ENCODE assay signal across 4 fruit fly cellular contexts in genomic region chrX:4612454-4612853, dm6.
TF ChIP-seq lines count a peak whose summit lies in the region.

No protein-coding gene starts in this region.

- TF ChIP-seq CTCF in whole organism, embryonic (GFP tag; optimal IDR thresholded peaks at IDR 0.05; lab: Kevin White, UChicago) = no peak

TF ChIP-seq in whole organism, adult, 20 proteins besides CTCF, POLR2A, EP300 and RAD21:
- TF ChIP-seq cic (GFP tag; optimal IDR thresholded peaks at IDR 0.05; lab: Kevin White, UChicago) = peak; percentile 11
- peak; percentile 53 for TF ChIP-seq kay (GFP tag; lab: Kevin White, UChicago; ENCODE audit: borderline replicate concordance)
- TF ChIP-seq CG5204 (GFP tag; optimal IDR thresholded peaks at IDR 0.05; lab: Kevin White, UChicago) = no peak
- TF ChIP-seq CG7101 (tag; optimal IDR thresholded peaks at IDR 0.05; lab: Kevin White, UChicago) = peak; percentile 25
- peak; percentile 6 for TF ChIP-seq Mnt (GFP tag; optimal IDR thresholded peaks at IDR 0.05; lab: Kevin White, UChicago)
- TF ChIP-seq pad (GFP tag; optimal IDR thresholded peaks at IDR 0.05; lab: Kevin White, UChicago) = no peak
- TF ChIP-seq toe (GFP tag; optimal IDR thresholded peaks at IDR 0.05; lab: Kevin White, UChicago) = no peak

TF ChIP-seq in whole organism, embryonic, 481 proteins besides CTCF, POLR2A, EP300 and RAD21 (continues in another document):
- TF ChIP-seq Xrp1 (GFP tag; IDR thresholded peaks at IDR 0.05; lab: Robert Waterston, UW) (no peak), ac (GFP tag; optimal IDR thresholded peaks at IDR 0.05; lab: Kevin White, UChicago) (no peak), CG10543 (GFP tag; optimal IDR thresholded peaks at IDR 0.05; lab: Kevin White, UChicago) (peak; percentile 18), CG10431 (GFP tag; optimal IDR thresholded peaks at IDR 0.05; lab: Kevin White, UChicago) (no peak), ham (GFP tag; IDR thresholded peaks at IDR 0.05; lab: Robert Waterston, UW) (no peak), CG12769 (tag; optimal IDR thresholded peaks at IDR 0.05; lab: Kevin White, UChicago) (peak; percentile 19), nmo (GFP tag; optimal IDR thresholded peaks at IDR 0.05; lab: Kevin White, UChicago) (no peak), caup (GFP tag; optimal IDR thresholded peaks at IDR 0.05; lab: Kevin White, UChicago; ENCODE audit: severe bottlenecking) (peak; percentile 38), lab (GFP tag; optimal IDR thresholded peaks at IDR 0.05; lab: Kevin White, UChicago) (peak; percentile 59), al (GFP tag; IDR thresholded peaks at IDR 0.05; lab: Robert Waterston, UW) (no peak), HmgZ (tag; optimal IDR thresholded peaks at IDR 0.05; lab: Kevin White, UChicago) (peak; percentile 20), dpn (GFP tag; optimal IDR thresholded peaks at IDR 0.05; lab: Kevin White, UChicago) (no peak), sug (tag; optimal IDR thresholded peaks at IDR 0.05; lab: Kevin White, UChicago) (peak; percentile 80), mirr (GFP tag; optimal IDR thresholded peaks at IDR 0.05; lab: Kevin White, UChicago) (peak; percentile 67), Hey (tag; optimal IDR thresholded peaks at IDR 0.05; lab: Kevin White, UChicago) (peak; percentile 55), CG11247 (GFP tag; IDR thresholded peaks at IDR 0.05; lab: Robert Waterston, UW) (no peak), grn (GFP tag; optimal IDR thresholded peaks at IDR 0.05; lab: Kevin White, UChicago) (peak; percentile 70), Deaf1 (tag; optimal IDR thresholded peaks at IDR 0.05; lab: Kevin White, UChicago) (peak; percentile 24), CG12299 (tag; optimal IDR thresholded peaks at IDR 0.05; lab: Kevin White, UChicago) (no peak), sd (tag; optimal IDR thresholded peaks at IDR 0.05; lab: Kevin White, UChicago) (peak; percentile 88), abd-A (tag; optimal IDR thresholded peaks at IDR 0.05; lab: Kevin White, UChicago) (no peak), Dbx (GFP tag; IDR thresholded peaks at IDR 0.05; lab: Robert Waterston, UW) (peak; percentile 40; the same call in 1 of the 3 replicates), psq (GFP tag; optimal IDR thresholded peaks at IDR 0.05; lab: Kevin White, UChicago) (no peak), CG12104 (GFP tag; optimal IDR thresholded peaks at IDR 0.05; lab: Kevin White, UChicago) (no peak), exex (tag; optimal IDR thresholded peaks at IDR 0.05; lab: Kevin White, UChicago) (peak; percentile 66), vfl (GFP tag; optimal IDR thresholded peaks at IDR 0.05; lab: Kevin White, UChicago) (no peak), CG15011 (GFP tag; optimal IDR thresholded peaks at IDR 0.05; lab: Kevin White, UChicago) (no peak), Hsf (GFP tag; optimal IDR thresholded peaks at IDR 0.05; lab: Kevin White, UChicago) (no peak), Med (GFP tag; lab: Kevin White, UChicago) (peak; percentile 40)

TF ChIP-seq in whole organism, prepupa, 60 proteins besides CTCF, POLR2A, EP300 and RAD21:
- TF ChIP-seq CG6792 (GFP tag; optimal IDR thresholded peaks at IDR 0.05; lab: Kevin White, UChicago) (no peak), achi (GFP tag; optimal IDR thresholded peaks at IDR 0.05; lab: Kevin White, UChicago) (no peak), CG6854 (GFP tag; optimal IDR thresholded peaks at IDR 0.05; lab: Kevin White, UChicago) (no peak), CG10669 (GFP tag; optimal IDR thresholded peaks at IDR 0.05; lab: Kevin White, UChicago) (no peak), CG8319 (GFP tag; optimal IDR thresholded peaks at IDR 0.05; lab: Kevin White, UChicago) (no peak), acj6 (GFP tag; optimal IDR thresholded peaks at IDR 0.05; lab: Kevin White, UChicago) (no peak), Smox (GFP tag; optimal IDR thresholded peaks at IDR 0.05; lab: Kevin White, UChicago) (no peak), vri (GFP tag; optimal IDR thresholded peaks at IDR 0.05; lab: Kevin White, UChicago) (peak; percentile 35), Gug (GFP tag; IDR thresholded peaks at IDR 0.05; lab: Robert Waterston, UW) (no peak), CG31627 (GFP tag; optimal IDR thresholded peaks at IDR 0.05; lab: Kevin White, UChicago) (no peak), ss (GFP tag; optimal IDR thresholded peaks at IDR 0.05; lab: Kevin White, UChicago) (no peak), CG4318 (GFP tag; optimal IDR thresholded peaks at IDR 0.05; lab: Kevin White, UChicago) (no peak), CG9139 (GFP tag; optimal IDR thresholded peaks at IDR 0.05; lab: Kevin White, UChicago) (no peak), Eip78C (GFP tag; lab: Kevin White, UChicago) (peak; percentile 26), svp (GFP tag; lab: Kevin White, UChicago) (no peak)

TF ChIP-seq in whole organism, wandering third instar larva, 38 proteins besides CTCF, POLR2A, EP300 and RAD21:
- TF ChIP-seq N (GFP tag; optimal IDR thresholded peaks at IDR 0.05; lab: Kevin White, UChicago) = no peak
- TF ChIP-seq Dif (GFP tag; optimal IDR thresholded peaks at IDR 0.05; lab: Kevin White, UChicago; ENCODE audit: partially characterized antibody) = no peak
- peak; percentile 3 for TF ChIP-seq Sp1 (GFP tag; optimal IDR thresholded peaks at IDR 0.05; lab: Kevin White, UChicago)
- peak; percentile 2 for TF ChIP-seq CrebA (GFP tag; optimal IDR thresholded peaks at IDR 0.05; lab: Kevin White, UChicago; ENCODE audit: borderline replicate concordance)
- no peak for TF ChIP-seq HLH106 (tag; optimal IDR thresholded peaks at IDR 0.05; lab: Kevin White, UChicago)
- TF ChIP-seq Abd-B (GFP tag; optimal IDR thresholded peaks at IDR 0.05; lab: Kevin White, UChicago) = no peak
- TF ChIP-seq usp (GFP tag; optimal IDR thresholded peaks at IDR 0.05; lab: Kevin White, UChicago) = no peak
- no peak for TF ChIP-seq OdsH (GFP tag; optimal IDR thresholded peaks at IDR 0.05; lab: Kevin White, UChicago)
- TF ChIP-seq dmrt93B (GFP tag; optimal IDR thresholded peaks at IDR 0.05; lab: Kevin White, UChicago) = no peak
- TF ChIP-seq fru (GFP tag; optimal IDR thresholded peaks at IDR 0.05; lab: Kevin White, UChicago) = peak; percentile 7
- no peak for TF ChIP-seq foxo (GFP tag; optimal IDR thresholded peaks at IDR 0.05; lab: Kevin White, UChicago)
- TF ChIP-seq woc (GFP tag; optimal IDR thresholded peaks at IDR 0.05; lab: Kevin White, UChicago) = no peak
- TF ChIP-seq Hr78 (GFP tag; optimal IDR thresholded peaks at IDR 0.05; lab: Kevin White, UChicago) = no peak
- no peak for TF ChIP-seq tai (GFP tag; optimal IDR thresholded peaks at IDR 0.05; lab: Kevin White, UChicago)
- no peak for TF ChIP-seq sage (GFP tag; optimal IDR thresholded peaks at IDR 0.05; lab: Kevin White, UChicago)
- peak; percentile 15 for TF ChIP-seq Hnf4 (GFP tag; optimal IDR thresholded peaks at IDR 0.05; lab: Kevin White, UChicago)
- no peak for TF ChIP-seq Rel (GFP tag; optimal IDR thresholded peaks at IDR 0.05; lab: Kevin White, UChicago)
- TF ChIP-seq Rel (tag; optimal IDR thresholded peaks at IDR 0.05; lab: Kevin White, UChicago) = peak; percentile 69
- TF ChIP-seq h (GFP tag; optimal IDR thresholded peaks at IDR 0.05; lab: Kevin White, UChicago) = peak; percentile 60
- no peak for TF ChIP-seq jim (GFP tag; optimal IDR thresholded peaks at IDR 0.05; lab: Kevin White, UChicago)
- no peak for TF ChIP-seq lola (GFP tag; optimal IDR thresholded peaks at IDR 0.05; lab: Kevin White, UChicago)
